Fruit fly (Drosophila melanogaster) Kc167 (cell line): ENCODE data around the gene Rbcn-3B.

Experiments
- Myc ChIP-seq: fragments of >200 bp; optimal IDR thresholded peaks from 2 replicates; lab custom pipeline; 2017; ENCODE audit warnings: missing external identifiers
- Sin3A ChIP-seq: fragments of >200 bp; optimal IDR thresholded peaks from 2 replicates; lab custom pipeline; 2018; ENCODE audit warnings: missing external identifiers
- h ChIP-seq: fragments of >200 bp; optimal IDR thresholded peaks from 3 replicates; lab custom pipeline; 2018; ENCODE audit warnings: missing external identifiers
- insv ChIP-seq: fragments of >200 bp; optimal IDR thresholded peaks from 3 replicates; lab custom pipeline; 2018; ENCODE audit warnings: missing external identifiers
- psq ChIP-seq: fragments of >200 bp; optimal IDR thresholded peaks from 2 replicates; lab custom pipeline; 2017; ENCODE audit warnings: missing external identifiers
- ttk ChIP-seq: sonication (Bioruptor generic); optimal IDR thresholded peaks from 2 replicates; lab custom pipeline; 2017; ENCODE audit warnings: missing external identifiers

- TF ChIP-seq insv (lab: Kevin White, UChicago): no peak
- TF ChIP-seq ttk: no peak
- TF ChIP-seq h (lab: Kevin White, UChicago): no peak
- no peak for TF ChIP-seq Myc (lab: Kevin White, UChicago)
- no peak for TF ChIP-seq psq (lab: Kevin White, UChicago)
- no peak for TF ChIP-seq Sin3A
Observed at dm6 chrX:1940020-1940419, 31.3 kb downstream of the Rbcn-3B start, which contains the start of the genes CG3857 and CG3587.
